Fruit fly (Drosophila melanogaster) whole organism, embryonic: ENCODE measurements around the gene CDase.

Experiments
- ATbp ChIP-seq: fragments of 200-800 bp; sonication (Bioruptor generic); optimal IDR thresholded peaks from 2 replicates; lab custom pipeline; 2017; ENCODE audit warnings: missing biosample characterization, mild to moderate bottlenecking, missing genetic modification characterization, missing genetic modification reagents
- Adf1 ChIP-seq: fragments of 200-800 bp; sonication (Bioruptor generic); IDR thresholded peaks from 2 replicates; pipeline ENCODE4 v1.3.6; 2022; ENCODE audit warnings: missing biosample characterization, missing genetic modification characterization
- CG10147 ChIP-seq: fragments of 200-800 bp; sonication (Bioruptor generic); optimal IDR thresholded peaks from 2 replicates; lab custom pipeline; 2019; ENCODE audit warnings: missing biosample characterization, mild to moderate bottlenecking, missing genetic modification characterization, moderate library complexity
- CG10209 ChIP-seq: fragments of 200-800 bp; sonication (Bioruptor generic); optimal IDR thresholded peaks from 3 replicates; lab custom pipeline; 2017; ENCODE audit warnings: missing biosample characterization, mild to moderate bottlenecking, missing genetic modification characterization, missing genetic modification reagents
- CG1024 ChIP-seq: fragments of 200-800 bp; sonication (Bioruptor generic); IDR thresholded peaks from 2 replicates; pipeline ENCODE4 v1.3.6; 2022; ENCODE audit warnings: missing biosample characterization, missing genetic modification characterization
- CG11456 ChIP-seq: fragments of 200-800 bp; sonication (Bioruptor generic); IDR thresholded peaks from 3 replicates; pipeline ENCODE4 v1.3.6; 2022; ENCODE audit warnings: missing biosample characterization, missing genetic modification characterization
- CG13287 ChIP-seq: fragments of 200-800 bp; sonication (Bioruptor generic); IDR thresholded peaks from 2 replicates; pipeline ENCODE4 v1.3.6; 2022; ENCODE audit warnings: missing biosample characterization, missing genetic modification characterization; ENCODE audit not compliant: partially characterized antibody
- CG17802 ChIP-seq: fragments of 200-800 bp; sonication (Bioruptor generic); optimal IDR thresholded peaks from 2 replicates; lab custom pipeline; 2018; ENCODE audit warnings: missing biosample characterization, mild to moderate bottlenecking, missing genetic modification characterization, moderate library complexity
- CG1792 ChIP-seq: fragments of 200-800 bp; sonication (Bioruptor generic); optimal IDR thresholded peaks from 2 replicates; lab custom pipeline; 2016; ENCODE audit warnings: missing biosample characterization, missing genetic modification characterization
- CG18764 ChIP-seq: fragments of 200-800 bp; sonication (Bioruptor generic); optimal IDR thresholded peaks from 3 replicates; lab custom pipeline; 2016; ENCODE audit warnings: missing biosample characterization, missing genetic modification characterization
- CG2116 ChIP-seq: fragments of 200-800 bp; sonication (Bioruptor generic); optimal IDR thresholded peaks from 3 replicates; lab custom pipeline; 2018; ENCODE audit warnings: missing biosample characterization, mild to moderate bottlenecking, missing genetic modification characterization
- CG2889 ChIP-seq: fragments of 200-800 bp; sonication (Bioruptor generic); IDR thresholded peaks from 3 replicates; pipeline ENCODE4 v1.3.6; 2022; ENCODE audit warnings: missing biosample characterization, missing genetic modification characterization
- CG7839 ChIP-seq: fragments of 200-800 bp; sonication (Bioruptor generic); optimal IDR thresholded peaks from 3 replicates; lab custom pipeline; 2018; ENCODE audit warnings: missing biosample characterization, mild to moderate bottlenecking, missing genetic modification characterization, moderate library complexity
- CG9817 ChIP-seq: fragments of 200-800 bp; sonication (Bioruptor generic); optimal IDR thresholded peaks from 2 replicates; lab custom pipeline; 2018; ENCODE audit warnings: missing biosample characterization, mild to moderate bottlenecking, missing genetic modification characterization, moderate library complexity
- Camta ChIP-seq: fragments of 200-800 bp; sonication (Bioruptor generic); optimal IDR thresholded peaks from 2 replicates; lab custom pipeline; 2016; ENCODE audit warnings: missing biosample characterization, missing genetic modification characterization
- CrebB ChIP-seq: fragments of 200-800 bp; sonication (Bioruptor generic); optimal IDR thresholded peaks from 3 replicates; lab custom pipeline; 2018; ENCODE audit warnings: missing biosample characterization, mild to moderate bottlenecking, missing genetic modification characterization
- Dip3 ChIP-seq: fragments of 200-800 bp; sonication (Bioruptor generic); optimal IDR thresholded peaks from 3 replicates; lab custom pipeline; 2016; ENCODE audit warnings: missing biosample characterization, missing genetic modification characterization
- Doc2 ChIP-seq: fragments of 200-800 bp; sonication (Bioruptor generic); IDR thresholded peaks from 2 replicates; pipeline ENCODE4 v1.3.6; 2022; ENCODE audit warnings: missing biosample characterization, missing genetic modification characterization
- Doc3 ChIP-seq: fragments of 200-800 bp; sonication (Bioruptor generic); IDR thresholded peaks from 3 replicates; pipeline ENCODE4 v1.3.6; 2022; ENCODE audit warnings: missing biosample characterization, missing genetic modification characterization; ENCODE audit not compliant: partially characterized antibody
- E2f1 ChIP-seq: fragments of 200-800 bp; sonication (Bioruptor generic); IDR thresholded peaks from 2 replicates; pipeline ENCODE4 v1.3.6; 2022; ENCODE audit warnings: missing biosample characterization, missing genetic modification characterization
- Fer1 ChIP-seq: fragments of 200-800 bp; sonication (Bioruptor generic); optimal IDR thresholded peaks from 2 replicates; lab custom pipeline; 2017; ENCODE audit warnings: missing biosample characterization, mild to moderate bottlenecking, missing genetic modification characterization
- Fer3 ChIP-seq: fragments of 200-800 bp; sonication (Bioruptor generic); optimal IDR thresholded peaks from 2 replicates; lab custom pipeline; 2018; ENCODE audit warnings: missing biosample characterization, mild to moderate bottlenecking, missing genetic modification characterization, moderate library complexity
- Gsc ChIP-seq: fragments of 200-800 bp; sonication (Bioruptor generic); IDR thresholded peaks from 2 replicates; pipeline ENCODE4 v1.3.6; 2022; ENCODE audit warnings: missing biosample characterization, missing genetic modification characterization
- HLHmδ ChIP-seq: fragments of 200-800 bp; sonication (Bioruptor generic); optimal IDR thresholded peaks from 2 replicates; lab custom pipeline; 2018; ENCODE audit warnings: missing biosample characterization, mild to moderate bottlenecking, missing genetic modification characterization, moderate library complexity
- Mad ChIP-seq: fragments of 200-800 bp; sonication (Bioruptor generic); optimal IDR thresholded peaks from 2 replicates; lab custom pipeline; 2016; ENCODE audit warnings: missing biosample characterization, missing genetic modification characterization
- NFAT ChIP-seq: fragments of 200-800 bp; sonication (Bioruptor generic); IDR thresholded peaks from 2 replicates; pipeline ENCODE4 v1.3.6; 2022; ENCODE audit warnings: missing biosample characterization, missing genetic modification characterization
- Poxn ChIP-seq: fragments of 200-800 bp; sonication (Bioruptor generic); IDR thresholded peaks from 2 replicates; pipeline ENCODE4 v1.3.6; 2022; ENCODE audit warnings: missing biosample characterization, missing genetic modification characterization
- Rx ChIP-seq: fragments of 200-800 bp; sonication (Bioruptor generic); IDR thresholded peaks from 2 replicates; pipeline ENCODE4 v1.3.6; 2022; ENCODE audit warnings: missing biosample characterization, missing genetic modification characterization
- Sin3A ChIP-seq: fragments of >200 bp; optimal IDR thresholded peaks from 2 replicates; lab custom pipeline; 2018
- Six4 ChIP-seq: fragments of 200-800 bp; sonication (Bioruptor generic); optimal IDR thresholded peaks from 2 replicates; lab custom pipeline; 2016; ENCODE audit warnings: missing biosample characterization, missing genetic modification characterization
- Sox100B ChIP-seq: fragments of 200-800 bp; sonication (Bioruptor generic); optimal IDR thresholded peaks from 3 replicates; lab custom pipeline; 2018; ENCODE audit warnings: missing biosample characterization, mild to moderate bottlenecking, missing genetic modification characterization
- ap ChIP-seq: fragments of 200-800 bp; sonication (Bioruptor generic); IDR thresholded peaks from 2 replicates; pipeline ENCODE4 v1.3.6; 2022; ENCODE audit warnings: missing biosample characterization, missing genetic modification characterization
- bowl ChIP-seq: fragments of 200-800 bp; sonication (Bioruptor generic); IDR thresholded peaks from 2 replicates; pipeline ENCODE4 v1.3.6; 2022; ENCODE audit warnings: missing biosample characterization, missing genetic modification characterization
- cad ChIP-seq: fragments of >200 bp; optimal IDR thresholded peaks from 2 replicates; lab custom pipeline; 2017; ENCODE audit warnings: missing biosample characterization, missing genetic modification characterization
- crp ChIP-seq, 2 experiments: fragments of 200-800 bp; sonication (Bioruptor generic); optimal IDR thresholded peaks; 2 replicates in 1 of 2; 3 replicates in 1 of 2; lab custom pipeline; 2017; ENCODE audit warnings: missing biosample characterization in 2 of 2, missing genetic modification characterization in 2 of 2, mild to moderate bottlenecking in 1 of 2, moderate library complexity in 1 of 2
- cwo ChIP-seq: fragments of 200-800 bp; sonication (Bioruptor generic); optimal IDR thresholded peaks from 3 replicates; lab custom pipeline; 2017; ENCODE audit warnings: missing biosample characterization, missing genetic modification characterization, mild to moderate bottlenecking, moderate library complexity, missing genetic modification reagents
- da ChIP-seq: fragments of 200-800 bp; sonication (Bioruptor generic); optimal IDR thresholded peaks from 2 replicates; lab custom pipeline; 2016; ENCODE audit warnings: missing biosample characterization, missing genetic modification characterization
- gt ChIP-seq: fragments of 200-800 bp; sonication (Bioruptor generic); IDR thresholded peaks from 2 replicates; pipeline ENCODE4 v1.3.6; 2022; ENCODE audit warnings: missing biosample characterization, missing genetic modification characterization
- lmd ChIP-seq: fragments of 200-800 bp; sonication (Bioruptor generic); IDR thresholded peaks from 2 replicates; pipeline ENCODE4 v1.3.6; 2022; ENCODE audit warnings: missing biosample characterization, missing genetic modification characterization
- lola ChIP-seq, 3 experiments: fragments of >200 bp in 2 of 3; fragments of 200-800 bp in 1 of 3; sonication (Bioruptor generic) in 1 of 3; optimal IDR thresholded peaks; 2 replicates each; lab custom pipeline; 2017 to 2019; ENCODE audit warnings: missing biosample characterization in 3 of 3, missing genetic modification characterization in 3 of 3, mild to moderate bottlenecking in 1 of 3, moderate library complexity in 1 of 3
- nerfin-2 ChIP-seq: fragments of 200-800 bp; sonication (Bioruptor generic); IDR thresholded peaks from 2 replicates; pipeline ENCODE4 v1.3.6; 2022; ENCODE audit warnings: missing biosample characterization, missing genetic modification characterization; ENCODE audit not compliant: partially characterized antibody
- org-1 ChIP-seq: fragments of 200-800 bp; sonication (Bioruptor generic); optimal IDR thresholded peaks from 2 replicates; lab custom pipeline; 2017; ENCODE audit warnings: missing biosample characterization, missing genetic modification characterization
- pho ChIP-seq: fragments of 200-800 bp; sonication (Bioruptor generic); optimal IDR thresholded peaks from 2 replicates; lab custom pipeline; 2016; ENCODE audit warnings: missing biosample characterization, missing genetic modification characterization
- pnt ChIP-seq: fragments of 200-800 bp; sonication (Bioruptor generic); optimal IDR thresholded peaks from 3 replicates; lab custom pipeline; 2016; ENCODE audit warnings: missing biosample characterization, missing genetic modification characterization
- ro ChIP-seq: fragments of 200-800 bp; sonication (Bioruptor generic); IDR thresholded peaks from 2 replicates; pipeline ENCODE4 v1.3.6; 2022; ENCODE audit warnings: missing biosample characterization, missing genetic modification characterization
- sd ChIP-seq: fragments of 200-800 bp; sonication (Bioruptor generic); optimal IDR thresholded peaks from 3 replicates; lab custom pipeline; 2018; ENCODE audit warnings: missing biosample characterization, mild to moderate bottlenecking, missing genetic modification characterization, moderate library complexity
- seq ChIP-seq: fragments of 200-800 bp; sonication (Bioruptor generic); IDR thresholded peaks from 2 replicates; pipeline ENCODE4 v1.3.6; 2022; ENCODE audit warnings: missing biosample characterization, missing genetic modification characterization
- sqz ChIP-seq: fragments of 200-800 bp; sonication (Bioruptor generic); optimal IDR thresholded peaks from 3 replicates; lab custom pipeline; 2018; ENCODE audit warnings: missing biosample characterization, mild to moderate bottlenecking, missing genetic modification characterization
- vfl ChIP-seq: fragments of 200-800 bp; sonication (Bioruptor generic); optimal IDR thresholded peaks from 2 replicates; lab custom pipeline; 2016; ENCODE audit warnings: missing biosample characterization, missing genetic modification characterization
- zfh1 ChIP-seq: fragments of 200-800 bp; sonication (Bioruptor generic); IDR thresholded peaks from 3 replicates; pipeline ENCODE4 v1.3.6; 2022; ENCODE audit warnings: missing biosample characterization, missing genetic modification characterization

The CDase gene

DNA sequence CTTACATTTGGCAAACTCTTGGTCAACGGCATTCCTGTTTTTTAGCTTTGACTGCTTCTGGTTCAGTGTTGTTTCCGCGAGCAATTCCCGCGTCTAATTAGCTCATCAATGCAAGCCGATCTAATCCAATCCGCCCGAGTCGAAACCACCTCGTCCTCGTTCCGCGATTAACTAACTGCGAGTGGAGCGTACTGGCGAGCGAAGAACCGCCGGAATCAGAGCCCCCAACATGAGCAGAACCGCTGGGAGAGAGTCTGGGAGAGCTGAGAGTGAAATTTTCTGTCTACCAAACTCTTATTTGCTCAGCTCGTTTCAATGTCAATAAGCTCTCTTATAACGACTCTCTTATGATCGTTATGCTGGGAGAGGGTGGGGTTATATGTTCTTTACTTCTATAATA lies 9.1 kb upstream of the CDase start (continued):
- peak; percentile 83 for TF ChIP-seq Fer1 (GFP tag; lab: Kevin White, UChicago)
- TF ChIP-seq Doc3 (GFP tag; lab: Robert Waterston, UW) = no peak
- peak; percentile 49 for TF ChIP-seq vfl (GFP tag; lab: Kevin White, UChicago)
- TF ChIP-seq pho (GFP tag; lab: Kevin White, UChicago) = peak; percentile 83
- peak; percentile 81 for TF ChIP-seq HLHmδ (GFP tag; lab: Kevin White, UChicago)
- TF ChIP-seq Doc2 (GFP tag; lab: Robert Waterston, UW) = no peak
- TF ChIP-seq crp (GFP tag; optimal IDR thresholded peaks at IDR 0.05; lab: Kevin White, UChicago) = no peak
- peak; percentile 71 for TF ChIP-seq E2f1 (GFP tag; lab: Robert Waterston, UW)
- TF ChIP-seq ro (GFP tag; lab: Robert Waterston, UW) = peak; percentile 31; the same call in 1 of the 2 replicates
- peak; percentile 18 for TF ChIP-seq CG10147 (GFP tag; lab: Kevin White, UChicago)
- TF ChIP-seq CG1024 (GFP tag; lab: Robert Waterston, UW) = peak; percentile 90; the same call in 1 of the 2 replicates
- TF ChIP-seq seq = peak; percentile 90
- peak; percentile 83 for TF ChIP-seq Fer3 (tag; lab: Kevin White, UChicago)
- TF ChIP-seq sqz = peak; percentile 58
- TF ChIP-seq Rx (GFP tag; lab: Robert Waterston, UW) = peak; percentile 53; the same call in 1 of the 2 replicates
- no peak for TF ChIP-seq cad (GFP tag; lab: Kevin White, UChicago)
- peak; percentile 75 for TF ChIP-seq zfh1
- TF ChIP-seq NFAT = peak; percentile 79; the same call in 1 of the 2 replicates
- TF ChIP-seq org-1 (GFP tag; lab: Kevin White, UChicago) = peak; percentile 65
- peak; percentile 85 for TF ChIP-seq CG11456 (GFP tag; lab: Robert Waterston, UW)
- TF ChIP-seq Mad (GFP tag; lab: Kevin White, UChicago) = peak; percentile 70
- no peak for TF ChIP-seq bowl (GFP tag; lab: Robert Waterston, UW)
- TF ChIP-seq CrebB (tag; lab: Kevin White, UChicago) = peak; percentile 86
- peak; percentile 69 for TF ChIP-seq pnt
- no peak for TF ChIP-seq Gsc (GFP tag; lab: Robert Waterston, UW)
- TF ChIP-seq CG10209 (GFP tag; lab: Kevin White, UChicago) = peak; percentile 84
- TF ChIP-seq CG2116 = peak; percentile 55
- TF ChIP-seq sd = peak; percentile 23
- TF ChIP-seq ATbp (GFP tag; lab: Kevin White, UChicago) = peak; percentile 91
- TF ChIP-seq Six4 (GFP tag; lab: Kevin White, UChicago) = peak; percentile 82
- no peak for TF ChIP-seq Sin3A
- peak; percentile 65; the same call in 1 of the 2 replicates for TF ChIP-seq Adf1 (GFP tag; lab: Robert Waterston, UW)
- peak; percentile 31; the same call in 1 of the 2 replicates for TF ChIP-seq lmd (GFP tag; lab: Robert Waterston, UW)
- TF ChIP-seq Camta (GFP tag; lab: Kevin White, UChicago) = peak; percentile 78
- TF ChIP-seq CG13287 (GFP tag; lab: Robert Waterston, UW) = peak; percentile 31
- TF ChIP-seq Poxn (GFP tag; lab: Robert Waterston, UW) = peak; percentile 47; the same call in 1 of the 2 replicates
- TF ChIP-seq gt (GFP tag; lab: Robert Waterston, UW) = no peak
- TF ChIP-seq ap = no peak
- TF ChIP-seq CG2889 (GFP tag; lab: Robert Waterston, UW) = no peak
- TF ChIP-seq Sox100B (GFP tag; lab: Kevin White, UChicago) = peak; percentile 67
- no peak for TF ChIP-seq Dip3
- peak; percentile 90 for TF ChIP-seq CG1792
- peak; percentile 81 for TF ChIP-seq CG18764
- peak; percentile 64 for TF ChIP-seq da (GFP tag; lab: Kevin White, UChicago)
- TF ChIP-seq CG17802 = no peak
- TF ChIP-seq nerfin-2 (GFP tag; lab: Robert Waterston, UW) = no peak
- no peak for TF ChIP-seq lola (GFP tag; optimal IDR thresholded peaks at IDR 0.05; lab: Kevin White, UChicago)
- peak; percentile 29 for TF ChIP-seq CG7839 (tag; lab: Kevin White, UChicago)
- peak; percentile 74 for TF ChIP-seq cwo (GFP tag; lab: Kevin White, UChicago)
- TF ChIP-seq CG9817 (tag; lab: Kevin White, UChicago) = peak; percentile 41
